Worm (Caenorhabditis elegans) whole organism, midembryonic: ENCODE results near the gene F36D3.8.
A peak's percentile ranks its signal among the peaks of the same experiment; 100 is the strongest.

Experiments
- T22C8.4 ChIP-seq: fragments of 200-800 bp; sonication (Bioruptor generic); IDR thresholded peaks from 2 replicates; pipeline ENCODE4 v1.3.6; 2022; ENCODE audit warnings: missing genetic modification characterization, missing compliant biosample characterization
- cog-1 ChIP-seq: sonication (generic microtip); optimal IDR thresholded peaks from 2 replicates; lab custom pipeline; 2016; ENCODE audit warnings: missing genetic modification characterization, missing compliant biosample characterization
- flt-1 ChIP-seq: fragments of 200-800 bp; sonication (Bioruptor generic); IDR thresholded peaks from 2 replicates; pipeline ENCODE4 v1.3.6; 2022; ENCODE audit warnings: missing genetic modification characterization, missing compliant biosample characterization
- klf-2 ChIP-seq: fragments of 200-800 bp; sonication (Bioruptor generic); conservative IDR thresholded peaks from 2 replicates; pipeline ENCODE4 v1.3.6; 2022; ENCODE audit warnings: missing genetic modification reagents, missing genetic modification characterization, missing compliant biosample characterization
- med-1 ChIP-seq: sonication (generic microtip); optimal IDR thresholded peaks from 2 replicates; lab custom pipeline; 2017; ENCODE audit warnings: missing genetic modification characterization, mild to moderate bottlenecking, missing compliant biosample characterization, antibody characterized with exemption, missing genetic modification reagents; ENCODE audit not compliant: insufficient read depth
- ref-1 ChIP-seq: fragments of 200-800 bp; sonication (Bioruptor generic); conservative IDR thresholded peaks from 2 replicates; pipeline ENCODE4 v1.3.6; 2022; ENCODE audit warnings: missing genetic modification reagents, missing genetic modification characterization, missing compliant biosample characterization
- tab-1 ChIP-seq: fragments of 200-800 bp; sonication (Bioruptor generic); IDR thresholded peaks from 2 replicates; pipeline ENCODE4 v1.3.6; 2022; ENCODE audit warnings: missing genetic modification characterization, missing compliant biosample characterization
- ztf-23 ChIP-seq: fragments of 200-800 bp; sonication (Bioruptor generic); IDR thresholded peaks from 2 replicates; pipeline ENCODE4 v1.3.6; 2022; ENCODE audit warnings: missing genetic modification reagents, missing genetic modification characterization, missing compliant biosample characterization
- ztf-29 ChIP-seq: fragments of 200-800 bp; sonication (Bioruptor generic); IDR thresholded peaks from 2 replicates; pipeline ENCODE4 v1.3.6; 2022; ENCODE audit warnings: missing genetic modification reagents, missing genetic modification characterization, missing compliant biosample characterization

F36D3.8 gene

DNA sequence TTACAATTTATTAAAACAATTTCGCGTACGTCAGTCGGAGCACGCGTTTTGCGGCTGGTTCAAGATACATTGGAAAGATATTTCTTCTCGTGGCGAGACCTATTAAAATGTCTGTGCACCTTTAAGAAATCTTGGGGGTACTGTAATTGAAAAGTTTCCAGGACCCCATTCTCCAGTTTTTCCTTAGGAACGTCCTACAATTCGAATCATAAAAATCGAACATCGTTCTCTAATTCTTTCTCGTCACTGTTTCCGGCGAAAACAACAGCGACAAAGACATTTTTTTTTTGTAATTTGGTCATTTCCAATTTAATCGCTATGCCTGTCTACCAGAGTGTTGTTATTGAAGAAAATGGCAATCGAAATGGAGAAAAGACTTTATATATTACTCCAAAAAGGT, 9.7 kb downstream of the F36D3.8 start, which contains the start of gene Y32B12B.1:
TSS of gene Y32B12B.1 (plus strand) at position 301 of the 400 bp plus-strand sequence.
- TF ChIP-seq klf-2 (GFP tag; lab: Robert Waterston, UW) (no peak), flt-1 (no peak), med-1 (no peak), T22C8.4 (no peak), ztf-23 (no peak), ref-1 (no peak), cog-1 (tag; lab: Kevin White, UChicago) (no peak), tab-1 (GFP tag; lab: Robert Waterston, UW) (no peak), ztf-29 (GFP tag; lab: Robert Waterston, UW) (no peak)

DNA sequence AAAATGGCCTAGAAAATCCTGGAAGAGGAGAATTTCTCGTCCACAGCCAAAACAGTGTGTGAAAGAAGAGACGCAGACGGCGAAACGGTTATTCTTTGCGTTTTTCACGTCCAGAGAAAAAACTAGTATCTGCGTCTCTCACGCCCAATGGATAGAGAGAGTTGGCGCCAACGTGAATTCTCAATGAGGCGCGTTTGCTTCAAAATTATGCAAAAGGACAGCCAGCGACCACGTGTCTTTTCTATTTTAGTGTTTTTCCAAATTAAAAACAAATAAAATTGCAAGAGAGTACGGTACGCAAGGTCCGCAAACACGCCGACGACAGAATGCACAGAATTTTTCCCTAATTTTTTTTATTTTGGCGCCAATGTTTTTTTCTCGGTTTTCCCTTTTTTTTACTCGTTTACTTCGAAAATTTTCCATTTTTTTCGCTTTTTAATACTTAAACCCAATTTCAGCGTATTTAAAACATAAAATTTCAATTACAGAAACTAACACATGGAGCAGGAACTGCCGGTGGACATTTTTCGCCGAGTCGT, 11.0 kb downstream of the F36D3.8 start, which contains the start of gene Y32B12B.2:
TSS of gene Y32B12B.2 (plus strand) at position 489 of the 539 bp plus-strand sequence.
- TF ChIP-seq cog-1 (tag; lab: Kevin White, UChicago) (no peak), T22C8.4 (no peak), ref-1 (no peak), flt-1 (0 out of 2 replicates have a peak, but pooled peaks have one; percentile 27)

DNA sequence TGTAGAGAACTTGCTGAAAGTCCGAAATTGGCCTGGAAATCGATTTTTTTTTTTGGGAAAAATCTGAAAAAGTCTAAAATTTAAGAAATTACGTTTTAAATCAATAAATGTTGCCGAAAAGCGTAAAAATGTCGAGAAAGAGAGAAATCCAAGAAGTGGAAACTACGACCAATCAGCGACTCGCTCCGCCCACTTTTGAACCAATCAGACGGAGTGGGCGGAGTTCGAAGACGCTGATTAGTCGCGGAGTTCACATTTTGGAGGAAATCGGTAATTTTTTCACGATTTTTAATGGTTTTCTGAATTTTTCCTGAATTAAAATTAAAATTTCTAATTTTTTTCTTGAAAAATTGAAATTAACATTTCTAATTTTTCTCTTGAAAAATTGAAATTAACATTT, 12.7 kb downstream of the F36D3.8 start:
- TF ChIP-seq ztf-23 (no peak), ref-1 (no peak), flt-1 (no peak), T22C8.4 (no peak), tab-1 (GFP tag; lab: Robert Waterston, UW) (no peak), ztf-29 (GFP tag; lab: Robert Waterston, UW) (no peak), cog-1 (tag; lab: Kevin White, UChicago) (no peak), klf-2 (GFP tag; lab: Robert Waterston, UW) (no peak), med-1 (no peak)

DNA sequence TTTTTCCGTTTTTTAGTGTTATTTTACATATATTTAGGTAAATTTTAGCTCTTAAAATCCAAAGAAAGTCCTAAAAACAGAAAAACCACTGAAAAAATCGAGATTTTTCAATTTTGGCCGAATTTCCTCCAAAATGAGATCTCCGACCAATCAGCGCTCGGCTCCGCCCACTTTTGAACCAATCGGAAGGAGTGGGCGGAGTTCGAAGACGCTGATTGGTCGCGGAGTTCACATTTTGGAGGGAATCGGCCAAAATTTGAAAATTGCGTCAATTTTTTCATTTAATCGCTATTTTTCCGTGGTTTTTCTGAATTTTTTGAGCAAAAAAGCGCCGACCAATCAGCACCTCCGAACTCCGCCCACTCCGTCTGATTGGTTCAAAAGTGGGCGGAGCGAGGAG, 13.7 kb downstream of the F36D3.8 start:
- no peak for TF ChIP-seq ref-1

DNA sequence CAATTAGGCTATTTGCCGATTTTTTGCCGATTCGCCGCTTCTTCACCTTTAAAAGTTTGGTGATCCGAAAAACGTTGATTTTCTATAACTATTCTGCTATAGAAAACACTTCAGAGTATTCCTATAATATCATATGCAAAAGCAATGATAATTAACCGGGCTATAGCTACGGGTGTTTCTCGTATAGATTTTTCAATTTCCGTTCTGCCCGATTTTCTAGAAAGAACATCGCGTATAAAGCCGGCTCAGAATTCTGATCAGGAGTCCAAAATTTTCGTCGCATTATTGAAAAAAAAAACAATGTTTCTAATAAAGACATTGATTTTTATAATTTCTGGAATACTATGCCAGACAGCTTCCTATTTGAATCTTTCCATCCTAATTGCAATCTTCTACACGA, 23.7 kb downstream of the F36D3.8 start, which contains the start of gene srbc-65:
TSS of gene srbc-65 (plus strand) at position 301 of the 400 bp plus-strand sequence.
- no peak for TF ChIP-seq flt-1
- no peak for TF ChIP-seq med-1
- no peak for TF ChIP-seq ztf-23
- TF ChIP-seq ztf-29 (GFP tag; lab: Robert Waterston, UW) = no peak
- TF ChIP-seq T22C8.4 = no peak
- no peak for TF ChIP-seq klf-2 (GFP tag; lab: Robert Waterston, UW)
- no peak for TF ChIP-seq tab-1 (GFP tag; lab: Robert Waterston, UW)
- no peak for TF ChIP-seq cog-1 (tag; lab: Kevin White, UChicago)
- no peak for TF ChIP-seq ref-1

DNA sequence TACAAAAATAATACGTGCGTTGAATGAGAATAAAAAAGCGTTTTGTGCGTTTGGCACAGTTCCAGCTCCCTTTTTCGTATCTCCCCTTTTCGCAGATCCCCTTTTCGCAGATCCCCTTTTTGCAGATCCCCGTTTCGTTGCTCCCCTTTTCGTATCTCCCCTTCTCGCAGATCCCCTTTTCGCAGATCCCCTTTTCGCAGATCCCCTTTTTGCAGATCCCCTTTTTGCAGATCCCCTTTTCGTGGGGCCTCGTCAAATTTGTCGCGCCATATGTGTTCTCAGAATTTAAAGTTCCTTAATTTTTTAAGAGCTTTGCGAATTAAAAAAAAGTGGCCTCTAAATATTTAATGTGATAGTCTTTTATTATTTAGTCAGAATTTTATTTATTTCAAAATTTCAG, 26.0 kb downstream of the F36D3.8 start, which contains the start of gene Y32B12B.4:
TSS of gene Y32B12B.4 (plus strand) at position 399 of the 400 bp plus-strand sequence.
- peak; percentile 83 for TF ChIP-seq klf-2 (GFP tag; lab: Robert Waterston, UW)
- peak; percentile 60; the same call in 1 of the 2 replicates for TF ChIP-seq T22C8.4
- no peak for TF ChIP-seq med-1
- peak; percentile 86 for TF ChIP-seq ztf-23
- peak; percentile 84 for TF ChIP-seq flt-1
- no peak; the same call in 1 of the 2 replicates for TF ChIP-seq ztf-29 (GFP tag; lab: Robert Waterston, UW)
- TF ChIP-seq tab-1 (GFP tag; lab: Robert Waterston, UW) = peak; percentile 79
- peak; percentile 83 for TF ChIP-seq ref-1
- TF ChIP-seq cog-1 (tag; lab: Kevin White, UChicago) = no peak

DNA sequence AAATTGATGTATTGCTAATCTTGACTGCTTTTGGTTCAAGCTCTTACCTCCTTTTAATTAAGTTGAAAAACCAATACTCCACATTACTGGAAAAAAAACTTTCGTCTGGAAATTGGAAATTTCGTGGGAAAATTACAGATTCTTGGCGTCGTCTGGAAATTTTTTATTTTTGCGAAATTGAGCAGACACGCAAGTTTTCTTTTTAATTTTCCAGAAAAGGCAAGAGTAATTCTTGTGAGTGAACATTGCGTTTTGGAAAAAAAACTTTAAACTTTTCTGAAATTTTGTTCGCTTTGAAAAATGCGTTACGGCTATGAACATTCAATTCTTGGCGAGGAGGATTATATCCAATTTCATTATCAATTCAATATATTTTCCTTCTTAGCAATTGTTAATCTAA, 38.7 kb downstream of the F36D3.8 start, which contains the start of gene sru-45:
TSS of gene sru-45 (plus strand) at position 301 of the 400 bp plus-strand sequence.
- TF ChIP-seq ref-1 (no peak), T22C8.4 (no peak), klf-2 (GFP tag; lab: Robert Waterston, UW) (no peak), med-1 (no peak), tab-1 (GFP tag; lab: Robert Waterston, UW) (no peak), ztf-23 (no peak), cog-1 (tag; lab: Kevin White, UChicago) (no peak), ztf-29 (GFP tag; lab: Robert Waterston, UW) (no peak), flt-1 (no peak)

DNA sequence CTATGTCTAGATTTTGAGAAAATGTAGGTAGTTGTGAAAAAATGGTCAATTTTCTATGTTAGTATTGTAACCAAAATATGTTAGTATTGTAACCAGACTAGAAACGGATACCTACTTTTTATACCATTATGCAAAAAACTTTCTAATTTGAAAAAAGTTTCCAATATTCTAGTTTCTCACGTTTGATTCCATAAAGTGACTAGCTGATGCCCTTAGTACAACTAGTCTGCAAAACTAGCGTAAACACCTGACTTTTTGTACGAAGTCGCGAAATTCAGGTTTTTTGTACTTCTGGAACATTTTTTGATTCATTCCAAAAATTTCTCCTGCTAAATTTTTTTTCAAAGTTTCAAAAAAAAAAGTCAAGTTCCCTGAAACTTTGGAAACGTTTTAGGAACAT, 41.1 kb downstream of the F36D3.8 start:
- no peak for TF ChIP-seq klf-2 (GFP tag; lab: Robert Waterston, UW)
- TF ChIP-seq ztf-23 = no peak
- no peak for TF ChIP-seq tab-1 (GFP tag; lab: Robert Waterston, UW)
- TF ChIP-seq ref-1 = no peak
- no peak for TF ChIP-seq ztf-29 (GFP tag; lab: Robert Waterston, UW)

DNA sequence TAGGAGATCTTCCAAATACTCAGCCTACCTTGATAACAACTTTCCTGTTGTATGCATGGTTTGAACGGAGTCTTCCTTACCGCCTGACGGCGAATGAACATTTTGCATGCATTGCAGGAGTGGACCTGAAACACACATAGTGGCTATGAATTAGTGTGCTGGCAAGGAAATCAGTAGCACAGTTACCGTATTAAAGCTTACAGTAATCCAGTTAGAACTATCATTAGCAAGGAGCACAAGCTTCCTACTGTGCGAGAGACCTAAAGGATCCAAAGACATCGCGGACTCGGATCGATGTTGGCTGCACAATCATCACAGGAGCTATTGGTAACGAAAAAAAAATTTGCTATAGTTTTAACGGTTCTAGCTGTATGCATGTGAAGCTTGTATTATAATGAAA, 43.7 kb downstream of the F36D3.8 start, which contains the start of gene nhr-233:
TSS of gene nhr-233 (minus strand) at position 101 of the 400 bp plus-strand sequence.
- no peak for TF ChIP-seq T22C8.4
- TF ChIP-seq ztf-23 = no peak
- no peak for TF ChIP-seq ztf-29 (GFP tag; lab: Robert Waterston, UW)
- TF ChIP-seq tab-1 (GFP tag; lab: Robert Waterston, UW) = no peak
- no peak for TF ChIP-seq med-1
- no peak for TF ChIP-seq flt-1
- no peak for TF ChIP-seq cog-1 (tag; lab: Kevin White, UChicago)
- TF ChIP-seq klf-2 (GFP tag; lab: Robert Waterston, UW) = no peak
- no peak for TF ChIP-seq ref-1

DNA sequence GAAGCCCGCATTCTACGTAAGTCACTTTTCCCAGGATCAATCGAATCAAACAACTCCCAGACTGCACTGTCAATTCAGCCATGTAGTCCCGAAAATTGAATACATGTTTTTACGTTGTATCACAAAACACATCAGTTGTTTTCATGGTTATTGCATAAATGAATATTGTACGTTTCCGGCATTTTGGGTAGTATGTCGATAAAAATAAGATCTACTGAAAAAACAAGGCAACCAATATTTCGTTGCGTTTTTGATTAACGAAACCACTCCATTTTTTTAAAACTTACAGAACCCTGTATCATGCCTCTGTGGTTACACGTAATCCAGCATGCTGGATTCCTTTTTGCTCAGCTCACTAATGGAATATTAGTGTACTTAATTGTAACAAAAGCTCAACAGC, 46.2 kb downstream of the F36D3.8 start, which contains the start of gene str-149:
TSS of gene str-149 (plus strand) at position 301 of the 400 bp plus-strand sequence.
- TF ChIP-seq ref-1 (no peak), flt-1 (no peak), ztf-23 (no peak), T22C8.4 (no peak), cog-1 (tag; lab: Kevin White, UChicago) (no peak), klf-2 (GFP tag; lab: Robert Waterston, UW) (no peak), tab-1 (GFP tag; lab: Robert Waterston, UW) (no peak), ztf-29 (GFP tag; lab: Robert Waterston, UW) (no peak), med-1 (no peak)

DNA sequence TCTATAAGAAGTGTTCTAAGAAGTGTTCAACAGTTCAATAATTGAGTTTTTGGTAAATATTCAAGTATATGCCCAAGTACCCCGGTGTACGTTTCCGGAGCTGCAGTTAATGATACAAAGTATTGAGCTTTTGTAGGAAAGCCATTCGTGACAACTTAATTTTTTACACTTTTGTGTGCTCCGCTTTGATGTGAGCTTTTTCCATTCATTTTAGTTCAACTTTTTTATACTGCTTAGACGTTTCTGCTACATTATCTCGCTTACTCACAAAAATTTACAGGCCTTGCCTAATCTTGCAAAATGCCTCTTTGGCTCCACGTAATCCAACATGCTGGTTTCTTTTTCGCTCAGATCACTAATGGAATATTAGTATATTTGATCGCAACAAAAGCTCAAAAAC, 48.9 kb downstream of the F36D3.8 start, which contains the start of gene str-151:
TSS of gene str-151 (plus strand) at position 301 of the 400 bp plus-strand sequence.
- TF ChIP-seq cog-1 (tag; lab: Kevin White, UChicago) (no peak), ref-1 (no peak), tab-1 (GFP tag; lab: Robert Waterston, UW) (no peak)
